Worm (Caenorhabditis elegans) whole organism, early embryonic: Measurements from ENCODE around the gene F54C9.11.

Experiments
- F13C5.2 ChIP-seq: sonication (generic microtip); optimal IDR thresholded peaks from 2 replicates; lab custom pipeline; 2017; ENCODE audit warnings: mild to moderate bottlenecking, missing genetic modification characterization, inconsistent platforms, missing compliant biosample characterization
- ets-7 ChIP-seq: sonication (generic microtip); optimal IDR thresholded peaks from 2 replicates; lab custom pipeline; 2016; ENCODE audit warnings: missing genotype, missing genetic modification characterization, missing compliant biosample characterization
- hmg-4 ChIP-seq: fragments of 200-800 bp; sonication (Bioruptor generic); optimal IDR thresholded peaks from 2 replicates; lab custom pipeline; 2018; ENCODE audit warnings: mild to moderate bottlenecking, missing genetic modification characterization, missing compliant biosample characterization

ce11 chrII:8612470-8612869, 27.6 kb upstream of the F54C9.11 start, which contains the start of gene T22C8.1:
- TF ChIP-seq ets-7 (tag; lab: Kevin White, UChicago) (no peak), hmg-4 (no peak), F13C5.2 (tag; lab: Kevin White, UChicago) (no peak)
